Fruit fly (Drosophila melanogaster): ENCODE data around the gene CG43680.

The CG43680 gene

DNA sequence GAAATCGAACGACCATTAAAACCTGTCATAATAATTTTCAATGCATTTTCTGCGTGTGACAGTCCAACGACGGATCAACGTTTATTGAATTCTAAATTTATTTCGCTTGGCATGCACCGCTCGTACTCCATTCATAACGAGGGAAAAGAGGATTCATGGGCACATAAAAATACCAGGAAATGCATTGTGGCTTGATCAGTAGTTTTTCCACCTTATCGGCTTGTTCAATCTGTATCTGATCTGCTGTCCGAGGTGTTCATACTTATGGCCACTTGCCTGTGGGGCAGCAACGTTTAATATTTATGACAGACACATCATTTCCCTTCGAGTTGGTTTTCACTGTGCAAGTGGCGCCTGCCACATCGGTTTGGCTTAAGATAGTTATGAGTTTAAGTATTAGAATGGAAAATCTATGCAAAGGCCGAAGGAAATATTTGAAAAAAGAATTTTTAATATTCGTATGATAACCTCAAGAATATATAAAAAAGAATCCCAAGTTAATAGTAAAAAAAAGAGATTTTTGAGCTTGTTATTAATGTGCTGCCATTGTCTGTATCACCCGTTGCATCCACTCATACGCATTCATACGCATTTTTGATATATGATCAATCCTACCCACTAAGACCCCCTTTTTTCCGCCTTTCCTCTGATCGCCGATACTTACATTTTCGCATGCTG, 45.7 kb downstream of the CG43680 start (continued):
- TF ChIP-seq Eip93F (GFP tag; optimal IDR thresholded peaks at IDR 0.05): no peak
- peak; percentile 24 for TF ChIP-seq acj6 (GFP tag; optimal IDR thresholded peaks at IDR 0.05)
- TF ChIP-seq CG34406 (GFP tag; optimal IDR thresholded peaks at IDR 0.05): peak; percentile 22
- TF ChIP-seq salr (GFP tag; optimal IDR thresholded peaks at IDR 0.05): no peak
- no peak for TF ChIP-seq CG11902 (GFP tag; optimal IDR thresholded peaks at IDR 0.05)
- TF ChIP-seq CG4318 (GFP tag; optimal IDR thresholded peaks at IDR 0.05): no peak
- peak; percentile 20 for TF ChIP-seq Sox14 (GFP tag; optimal IDR thresholded peaks at IDR 0.05)
- TF ChIP-seq Ets21C (GFP tag; optimal IDR thresholded peaks at IDR 0.05): peak; percentile 16
- TF ChIP-seq CG6792 (GFP tag; optimal IDR thresholded peaks at IDR 0.05): peak; percentile 8
- TF ChIP-seq Ets96B (tag; optimal IDR thresholded peaks at IDR 0.05): peak; percentile 45
- no peak for TF ChIP-seq fkh (GFP tag; optimal IDR thresholded peaks at IDR 0.05)
- peak; percentile 8 for TF ChIP-seq dsx (GFP tag; optimal IDR thresholded peaks at IDR 0.05; ENCODE audit: poor library complexity, severe bottlenecking)
- TF ChIP-seq Hr39 (GFP tag; optimal IDR thresholded peaks at IDR 0.05): no peak
- peak; percentile 31 for TF ChIP-seq Hr4 (GFP tag; optimal IDR thresholded peaks at IDR 0.05)

DNA sequence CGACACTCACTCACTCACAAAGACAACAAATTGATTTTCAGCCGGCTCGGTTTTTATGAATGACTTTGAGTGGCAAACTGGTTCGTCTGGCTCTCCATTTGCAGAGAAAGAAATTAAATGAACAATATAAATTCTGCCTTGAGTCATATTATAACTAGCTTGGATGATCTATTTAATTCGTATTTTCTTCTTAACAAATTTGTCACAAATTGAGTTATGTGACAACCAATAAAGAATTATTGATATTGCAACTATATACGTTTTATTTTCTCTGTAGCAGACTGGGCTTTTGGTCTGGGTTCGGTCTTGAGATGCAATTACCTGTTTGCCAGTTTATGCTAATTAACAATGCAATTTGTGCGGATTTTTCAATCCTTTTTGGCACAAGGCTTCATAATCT, 46.3 kb downstream of the CG43680 start:
- TF ChIP-seq CG15336 (GFP tag; IDR thresholded peaks at IDR 0.05) (peak; percentile 97), pdm3 (GFP tag; optimal IDR thresholded peaks at IDR 0.05) (peak; percentile 87), CG11902 (GFP tag; optimal IDR thresholded peaks at IDR 0.05) (peak; percentile 49), CG7368 (GFP tag; optimal IDR thresholded peaks at IDR 0.05) (peak; percentile 76), CG31627 (GFP tag; optimal IDR thresholded peaks at IDR 0.05) (peak; percentile 59), salr (GFP tag; optimal IDR thresholded peaks at IDR 0.05) (peak; percentile 50 to 65), Eip78C (GFP tag) (peak; percentile 97), CG11762 (GFP tag; optimal IDR thresholded peaks at IDR 0.05; ENCODE audit: insufficient read depth) (peak; percentile 77), vri (GFP tag; optimal IDR thresholded peaks at IDR 0.05) (peak; percentile 12), dac (GFP tag; optimal IDR thresholded peaks at IDR 0.05) (peak; percentile 69), Ets21C (GFP tag; optimal IDR thresholded peaks at IDR 0.05) (peak; percentile 57), Blimp-1 (GFP tag; optimal IDR thresholded peaks at IDR 0.05) (no peak), CG32006 (GFP tag; optimal IDR thresholded peaks at IDR 0.05) (peak; percentile 88), Sox14 (GFP tag; optimal IDR thresholded peaks at IDR 0.05) (peak; percentile 77), Hr38 (GFP tag; optimal IDR thresholded peaks at IDR 0.05) (no peak), spab (GFP tag; optimal IDR thresholded peaks at IDR 0.05) (peak; percentile 56), Sox15 (GFP tag; optimal IDR thresholded peaks at IDR 0.05) (peak; percentile 41), CG3919 (GFP tag; optimal IDR thresholded peaks at IDR 0.05) (peak; percentile 86), fd85E (GFP tag; optimal IDR thresholded peaks at IDR 0.05) (no peak), acj6 (GFP tag; optimal IDR thresholded peaks at IDR 0.05) (peak; percentile 80), Sox102F (GFP tag; optimal IDR thresholded peaks at IDR 0.05) (peak; percentile 77), Hr39 (GFP tag; optimal IDR thresholded peaks at IDR 0.05) (peak; percentile 62), lz (GFP tag; optimal IDR thresholded peaks at IDR 0.05) (peak; percentile 79), CG10669 (GFP tag; optimal IDR thresholded peaks at IDR 0.05) (peak; percentile 74), Hr4 (GFP tag; optimal IDR thresholded peaks at IDR 0.05) (peak; percentile 91), CG6854 (GFP tag; optimal IDR thresholded peaks at IDR 0.05) (no peak), CG6808 (GFP tag; optimal IDR thresholded peaks at IDR 0.05) (peak; percentile 59), CG6792 (GFP tag; optimal IDR thresholded peaks at IDR 0.05) (peak; percentile 88), CG8319 (GFP tag; optimal IDR thresholded peaks at IDR 0.05) (peak; percentile 53), CG6163 (GFP tag; IDR thresholded peaks at IDR 0.05) (peak; percentile 91), CG8119 (GFP tag; IDR thresholded peaks at IDR 0.05) (peak; percentile 95), fd59A (GFP tag; optimal IDR thresholded peaks at IDR 0.05) (peak; percentile 54), CG1621 (tag; optimal IDR thresholded peaks at IDR 0.05) (peak; percentile 65), Gug (GFP tag; IDR thresholded peaks at IDR 0.05) (peak; percentile 86), eg (GFP tag; IDR thresholded peaks at IDR 0.05) (peak; percentile 96), CG4318 (GFP tag; optimal IDR thresholded peaks at IDR 0.05) (peak; percentile 63), Ets96B (tag; optimal IDR thresholded peaks at IDR 0.05) (peak; percentile 80), CG16779 (tag; optimal IDR thresholded peaks at IDR 0.05) (peak; percentile 55), CG6276 (GFP tag; optimal IDR thresholded peaks at IDR 0.05) (peak; percentile 82), Lpt (GFP tag; optimal IDR thresholded peaks at IDR 0.05) (peak; percentile 74), topi (GFP tag; optimal IDR thresholded peaks at IDR 0.05) (peak; percentile 72), net (GFP tag; optimal IDR thresholded peaks at IDR 0.05) (peak; percentile 88), CG11294 (GFP tag; IDR thresholded peaks at IDR 0.05) (peak; percentile 80)

All from whole organism, prepupa.